Worm (Caenorhabditis elegans) whole organism, late embryonic: Measurements from ENCODE around the gene ipla-3.

Experiments used
- C08G9.2 ChIP-seq: sonication (generic microtip); optimal IDR thresholded peaks from 2 replicates; lab custom pipeline; 2016; ENCODE audit warnings: mild to moderate bottlenecking, missing genetic modification characterization, moderate library complexity, missing compliant biosample characterization
- ama-1 ChIP-seq: fragments of 150-350 bp; optimal IDR thresholded peaks from 2 replicates; lab custom pipeline; 2014
- ceh-6 ChIP-seq: fragments of 200-800 bp; sonication (Bioruptor generic); optimal IDR thresholded peaks from 2 replicates; lab custom pipeline; 2018; ENCODE audit warnings: mild to moderate bottlenecking, missing genetic modification characterization, missing compliant biosample characterization
- fkh-10 ChIP-seq: fragments of 150-350 bp; optimal IDR thresholded peaks from 2 replicates; lab custom pipeline; 2014; ENCODE audit warnings: missing biosample characterization, missing genetic modification reagents, missing genetic modification characterization
- pqm-1 ChIP-seq: sonication (generic microtip); optimal IDR thresholded peaks from 2 replicates; lab custom pipeline; 2016; ENCODE audit warnings: missing genetic modification characterization, missing compliant biosample characterization
- tbx-7 ChIP-seq: sonication (generic microtip); optimal IDR thresholded peaks from 2 replicates; lab custom pipeline; 2016; ENCODE audit warnings: missing genotype, missing genetic modification characterization, missing compliant biosample characterization

ce11 chrV:20773647-20774046 lies 44.6 kb upstream of the ipla-3 start, which contains the start of gene F38A6.5:
- TF ChIP-seq pqm-1 (no peak), C08G9.2 (tag; lab: Kevin White, UChicago) (no peak), ceh-6 (GFP tag; lab: Kevin White, UChicago) (no peak), fkh-10 (no peak), ama-1 (lab: Kevin White, UChicago) (no peak), tbx-7 (tag; lab: Kevin White, UChicago) (no peak)
